Fruit fly (Drosophila melanogaster): Measurements from ENCODE around the gene Fur1.
A peak's percentile ranks its signal among the peaks of the same experiment; 100 is the strongest.

The Fur1 gene

DNA sequence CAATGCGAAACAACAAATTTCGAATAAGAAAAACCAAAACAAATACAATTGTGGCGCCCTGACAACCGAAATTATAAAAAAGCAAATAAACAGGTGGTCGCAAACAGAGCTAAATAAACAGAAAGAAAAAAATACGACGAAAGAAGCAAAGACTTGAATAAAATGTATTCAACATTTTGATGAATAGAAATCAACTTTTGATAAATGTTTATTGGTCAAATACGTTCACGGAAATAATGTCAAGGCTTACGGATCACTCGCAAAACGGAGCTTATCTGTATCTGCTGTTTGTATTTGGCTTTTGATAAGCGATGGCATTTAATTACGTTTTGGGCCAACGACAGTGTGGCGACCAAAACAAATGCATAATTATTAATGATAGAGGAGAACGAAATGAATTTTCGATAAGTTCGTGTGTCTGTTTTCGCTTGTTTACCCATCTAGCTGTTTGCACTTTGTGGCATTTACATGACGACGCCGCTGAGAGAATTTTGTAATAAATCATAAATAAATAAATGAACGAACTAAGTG, 19.6 kb downstream of the Fur1 start (continued):
- TF ChIP-seq Fer1 (GFP tag; optimal IDR thresholded peaks at IDR 0.05) (peak; percentile 71), Fer3 (tag; optimal IDR thresholded peaks at IDR 0.05) (peak; percentile 42), pum (GFP tag; optimal IDR thresholded peaks at IDR 0.05) (no peak), Oli (tag; optimal IDR thresholded peaks at IDR 0.05) (peak; percentile 18), gem (tag; optimal IDR thresholded peaks at IDR 0.05) (peak; percentile 66), CG2678 (tag; optimal IDR thresholded peaks at IDR 0.05) (peak; percentile 54), CG15479 (GFP tag; optimal IDR thresholded peaks at IDR 0.05) (peak; percentile 47), CG11398 (GFP tag; optimal IDR thresholded peaks at IDR 0.05) (peak; percentile 57), E2f1 (GFP tag; IDR thresholded peaks at IDR 0.05) (peak; percentile 10; the same call in 1 of the 2 replicates), fd102C (GFP tag; optimal IDR thresholded peaks at IDR 0.05) (peak; percentile 56), gcm (GFP tag; optimal IDR thresholded peaks at IDR 0.05) (peak; percentile 65), lmd (GFP tag; IDR thresholded peaks at IDR 0.05) (no peak), CG7556 (GFP tag; optimal IDR thresholded peaks at IDR 0.05) (peak; percentile 73), amos (GFP tag; IDR thresholded peaks at IDR 0.05; ENCODE audit: partially characterized antibody) (no peak), CG33557 (GFP tag; optimal IDR thresholded peaks at IDR 0.05) (peak; percentile 83), CG34224 (GFP tag; IDR thresholded peaks at IDR 0.05; ENCODE audit: partially characterized antibody) (no peak), NfI (GFP tag; optimal IDR thresholded peaks at IDR 0.05) (peak; percentile 29), lola (GFP tag; optimal IDR thresholded peaks at IDR 0.05) (peak in 1 of 3 experiments; percentile 68), lab (GFP tag; optimal IDR thresholded peaks at IDR 0.05) (peak; percentile 76), CG11723 (GFP tag; optimal IDR thresholded peaks at IDR 0.05) (peak; percentile 38), CG4854 (GFP tag; optimal IDR thresholded peaks at IDR 0.05) (no peak), CG14014 (GFP tag; IDR thresholded peaks at IDR 0.05) (peak; percentile 26; the same call in 1 of the 2 replicates), CG14441 (GFP tag; IDR thresholded peaks at IDR 0.05) (0 out of 2 replicates have a peak, but pooled peaks have one; percentile 5), CG8290 (GFP tag; optimal IDR thresholded peaks at IDR 0.05) (no peak), CG8290 (tag; optimal IDR thresholded peaks at IDR 0.05) (peak; percentile 36 to 54), Med (GFP tag) (peak; percentile 82), Max (GFP tag; optimal IDR thresholded peaks at IDR 0.05) (peak; percentile 12), CG6683 (GFP tag; optimal IDR thresholded peaks at IDR 0.05) (no peak), maf-S (GFP tag; optimal IDR thresholded peaks at IDR 0.05) (peak; percentile 21), unpg (GFP tag; optimal IDR thresholded peaks at IDR 0.05) (peak; percentile 64), zfh1 (GFP tag; IDR thresholded peaks at IDR 0.05) (peak; percentile 59; the same call in 2 of the 3 replicates), sd (tag; optimal IDR thresholded peaks at IDR 0.05) (peak; percentile 64), Lim3 (GFP tag; IDR thresholded peaks at IDR 0.05) (no peak), CG13424 (tag; optimal IDR thresholded peaks at IDR 0.05) (peak; percentile 55), CG14710 (tag; optimal IDR thresholded peaks at IDR 0.05) (peak; percentile 68), tap (tag; optimal IDR thresholded peaks at IDR 0.05) (peak; percentile 47), tup (GFP tag; optimal IDR thresholded peaks at IDR 0.05) (no peak), CG15696 (tag; optimal IDR thresholded peaks at IDR 0.05) (peak; percentile 83), CG1603 (tag; optimal IDR thresholded peaks at IDR 0.05) (peak; percentile 50), CG13287 (GFP tag; IDR thresholded peaks at IDR 0.05; ENCODE audit: partially characterized antibody) (no peak), CG2120 (GFP tag; optimal IDR thresholded peaks at IDR 0.05) (peak; percentile 33), CG15269 (tag; optimal IDR thresholded peaks at IDR 0.05) (peak; percentile 51), ci (GFP tag; IDR thresholded peaks at IDR 0.05) (peak; percentile 54), grn (GFP tag; optimal IDR thresholded peaks at IDR 0.05) (peak; percentile 70), jing (GFP tag; optimal IDR thresholded peaks at IDR 0.05) (no peak), sim (GFP tag; IDR thresholded peaks at IDR 0.05) (0 out of 2 replicates have a peak, but pooled peaks have one; percentile 19), CG7839 (tag; optimal IDR thresholded peaks at IDR 0.05) (peak; percentile 40), sima (GFP tag; optimal IDR thresholded peaks at IDR 0.05) (peak; percentile 12)
